Worm (Caenorhabditis elegans) whole organism, L1 larva: ENCODE results near the gene Y44A6D.6.

Experiments
- dsc-1 ChIP-seq: sonication (generic microtip); optimal IDR thresholded peaks from 2 replicates; lab custom pipeline; 2016; ENCODE audit warnings: mild to moderate bottlenecking, missing genetic modification characterization, missing compliant biosample characterization
- nhr-237 ChIP-seq: fragments of 150-350 bp; optimal IDR thresholded peaks from 2 replicates; lab custom pipeline; 2014; ENCODE audit warnings: missing biosample characterization, missing genetic modification characterization
- pqm-1 ChIP-seq: sonication (generic microtip); optimal IDR thresholded peaks from 3 replicates; lab custom pipeline; 2017; ENCODE audit warnings: missing biosample characterization, missing genetic modification characterization
- rnt-1 ChIP-seq: sonication (generic microtip); optimal IDR thresholded peaks from 2 replicates; lab custom pipeline; 2016; ENCODE audit warnings: mild to moderate bottlenecking, missing genetic modification characterization, moderate library complexity, missing compliant biosample characterization
- snpc-4 ChIP-seq: fragments of 150-350 bp; optimal IDR thresholded peaks from 2 replicates; lab custom pipeline; 2014; ENCODE audit warnings: missing biosample characterization, missing genetic modification characterization
- sup-37 ChIP-seq: fragments of 200-800 bp; sonication (Bioruptor generic); optimal IDR thresholded peaks from 2 replicates; lab custom pipeline; 2018; ENCODE audit warnings: mild to moderate bottlenecking, missing genetic modification characterization, missing compliant biosample characterization
- unc-62 ChIP-seq: fragments of 150-350 bp; optimal IDR thresholded peaks from 2 replicates; lab custom pipeline; 2014; ENCODE audit warnings: missing biosample characterization, missing genetic modification reagents, missing genetic modification characterization

DNA sequence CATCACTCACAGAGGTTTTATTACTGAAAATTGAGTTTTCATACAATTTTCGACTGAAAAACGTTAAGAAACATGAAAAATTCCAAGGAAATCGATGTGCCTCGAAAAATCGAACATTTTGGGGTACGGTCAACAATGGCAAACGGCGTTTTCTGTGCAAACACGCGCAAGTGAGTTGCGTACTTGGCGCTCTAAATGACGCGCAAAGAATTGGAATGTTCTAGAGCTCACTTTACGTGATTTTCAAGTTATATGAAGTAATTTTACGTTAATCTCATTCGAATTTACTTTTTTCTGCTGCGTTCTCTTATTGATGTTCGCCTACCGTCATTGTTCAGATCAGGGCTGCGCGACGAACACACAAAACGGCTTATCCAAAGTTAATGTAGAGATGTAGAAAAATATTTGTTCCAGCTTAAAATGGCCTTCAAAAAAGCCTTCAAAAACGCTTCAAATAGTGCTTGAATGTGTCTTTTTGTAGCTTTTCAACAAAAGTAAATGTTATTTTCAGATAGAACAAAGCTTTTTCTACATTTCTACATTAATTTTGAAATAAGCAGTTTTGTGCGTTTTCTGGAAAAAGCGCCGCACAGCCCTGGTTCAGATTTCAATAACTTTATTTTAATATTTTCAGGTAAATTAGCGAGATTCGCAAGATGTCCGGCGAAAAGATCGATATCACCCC lies 38.5 kb downstream of the Y44A6D.6 start, which contains the start of the genes F31D4.2 and fkb-6:
- no peak for TF ChIP-seq sup-37 (GFP tag; lab: Kevin White, UChicago)
- no peak for TF ChIP-seq pqm-1 (tag; lab: Kevin White, UChicago)
- peak; percentile 57 for TF ChIP-seq snpc-4 (tag; lab: Kevin White, UChicago)
- peak; percentile 77 for TF ChIP-seq dsc-1 (tag; lab: Kevin White, UChicago)
- TF ChIP-seq unc-62 (GFP tag; lab: Kevin White, UChicago): no peak
- peak; percentile 74 for TF ChIP-seq rnt-1 (tag; lab: Kevin White, UChicago)
- TF ChIP-seq nhr-237 (tag; lab: Kevin White, UChicago): peak; percentile 2
